Worm (Caenorhabditis elegans): ENCODE data around the gene aptf-2.

Gene aptf-2

ce11 chrIV:13388779-13389178 lies 27.1 kb downstream of the aptf-2 start (continued):
- peak; percentile 83 for TF ChIP-seq mep-1 (tag; optimal IDR thresholded peaks at IDR 0.05)
- no peak for TF ChIP-seq dve-1 (tag; optimal IDR thresholded peaks at IDR 0.05; ENCODE audit: insufficient read depth)
- peak; percentile 19 for TF ChIP-seq spr-1 (tag; optimal IDR thresholded peaks at IDR 0.05)
- TF ChIP-seq T26A8.4 (GFP tag; IDR thresholded peaks at IDR 0.05), result peak; percentile 69
- peak; percentile 30; the same call in 1 of the 2 replicates for TF ChIP-seq dmd-6 (GFP tag; IDR thresholded peaks at IDR 0.05)
- no peak for TF ChIP-seq zip-11 (GFP tag; IDR thresholded peaks at IDR 0.05)
- TF ChIP-seq ztf-7 (tag; optimal IDR thresholded peaks at IDR 0.05), result no peak
- peak; percentile 49 for TF ChIP-seq nhr-102 (tag; optimal IDR thresholded peaks at IDR 0.05)
- peak; percentile 39; the same call in 1 of the 2 replicates for TF ChIP-seq nhr-42 (GFP tag; IDR thresholded peaks at IDR 0.05)
- no peak for TF ChIP-seq zag-1 (tag; optimal IDR thresholded peaks at IDR 0.05)
- TF ChIP-seq Y105C5A.15 (GFP tag; IDR thresholded peaks at IDR 0.05), result no peak
- TF ChIP-seq nhr-48 (tag; optimal IDR thresholded peaks at IDR 0.05), result peak; percentile 56
- TF ChIP-seq lin-38 (GFP tag; IDR thresholded peaks at IDR 0.05), result peak; percentile 70
- TF ChIP-seq ceh-44 (GFP tag; IDR thresholded peaks at IDR 0.05), result no peak
- TF ChIP-seq lim-7 (GFP tag; IDR thresholded peaks at IDR 0.05), result no peak
- TF ChIP-seq R02D3.7 (tag; optimal IDR thresholded peaks at IDR 0.05), result peak; percentile 33
- peak; percentile 54 for TF ChIP-seq mxl-2 (GFP tag; conservative IDR thresholded peaks at IDR 0.05)
- no peak; the same call in 1 of the 2 replicates for TF ChIP-seq arid-1 (GFP tag; conservative IDR thresholded peaks at IDR 0.05)
- no peak for TF ChIP-seq madf-5 (GFP tag; IDR thresholded peaks at IDR 0.05)
- no peak for TF ChIP-seq skn-1 (tag; optimal IDR thresholded peaks at IDR 0.05)
- no peak for TF ChIP-seq fos-1 (tag; optimal IDR thresholded peaks at IDR 0.05)
- TF ChIP-seq lin-29 (GFP tag; IDR thresholded peaks at IDR 0.05), result no peak
- peak; percentile 18 for TF ChIP-seq spr-3 (GFP tag; optimal IDR thresholded peaks at IDR 0.05)
- no peak for TF ChIP-seq F44E2.7 (GFP tag; IDR thresholded peaks at IDR 0.05)
- TF ChIP-seq zfp-3 (GFP tag; conservative IDR thresholded peaks at IDR 0.05), result peak; percentile 80
- TF ChIP-seq nhr-41 (GFP tag; IDR thresholded peaks at IDR 0.05), result no peak
- TF ChIP-seq hmg-1.1 (GFP tag; IDR thresholded peaks at IDR 0.05), result 0 out of 2 replicates have a peak, but pooled peaks have one; percentile 25
- TF ChIP-seq daf-16 (GFP tag; optimal IDR thresholded peaks at IDR 0.05), result peak in 1 of 2 experiments; percentile 7
- no peak for TF ChIP-seq daf-16 (tag; optimal IDR thresholded peaks at IDR 0.05)
- TF ChIP-seq lin-1 (GFP tag; IDR thresholded peaks at IDR 0.05), result peak; percentile 55; the same call in 1 of the 2 replicates
- no peak for TF ChIP-seq ceh-62 (tag; optimal IDR thresholded peaks at IDR 0.05)
- TF ChIP-seq F37D6.2 (tag; optimal IDR thresholded peaks at IDR 0.05), result no peak
- TF ChIP-seq hlh-30 (tag; optimal IDR thresholded peaks at IDR 0.05; ENCODE audit: insufficient read depth), result peak; percentile 65
- no peak for TF ChIP-seq lin-15B (tag; optimal IDR thresholded peaks at IDR 0.05)
- peak; percentile 95 for TF ChIP-seq aha-1 (tag)
- peak; percentile 66 for TF ChIP-seq zip-2 (tag; optimal IDR thresholded peaks at IDR 0.05)
- no peak for TF ChIP-seq mxl-3 (GFP tag; optimal IDR thresholded peaks at IDR 0.05)
- TF ChIP-seq nhr-237 (tag; optimal IDR thresholded peaks at IDR 0.05), result no peak
- TF ChIP-seq ama-1 (optimal IDR thresholded peaks at IDR 0.05), result peak; percentile 94
- no peak for TF ChIP-seq ceh-82 (tag; optimal IDR thresholded peaks at IDR 0.05)
- TF ChIP-seq F10B5.3 (tag; optimal IDR thresholded peaks at IDR 0.05), result no peak
- peak; percentile 32 for TF ChIP-seq nhr-28 (tag; optimal IDR thresholded peaks at IDR 0.05)
- no peak for TF ChIP-seq nhr-11 (tag; optimal IDR thresholded peaks at IDR 0.05)
- TF ChIP-seq T20F7.1 (GFP tag; optimal IDR thresholded peaks at IDR 0.05), result peak; percentile 43
- no peak for TF ChIP-seq rbr-2 (tag; optimal IDR thresholded peaks at IDR 0.05)
- TF ChIP-seq saeg-2 (GFP tag; IDR thresholded peaks at IDR 0.05), result no peak
- no peak for TF ChIP-seq snpc-4 (tag; optimal IDR thresholded peaks at IDR 0.05)
- peak; percentile 50; the same call in 1 of the 2 replicates for TF ChIP-seq ctbp-1 (GFP tag; IDR thresholded peaks at IDR 0.05)
- no peak for TF ChIP-seq daf-12 (tag; optimal IDR thresholded peaks at IDR 0.05)
- 0 out of 2 replicates have a peak, but pooled peaks have one; percentile 35 for TF ChIP-seq dmd-8 (GFP tag; IDR thresholded peaks at IDR 0.05)
- TF ChIP-seq F26F4.8 (GFP tag; conservative IDR thresholded peaks at IDR 0.05), result no peak

Data from whole organism, L4 larva.